Worm (Caenorhabditis elegans) whole organism, late embryonic: ENCODE results near the gene Y82E9BR.22.
"Not testable (repeated sequence)": the region's sequence is repeated elsewhere in the genome, so short reads cannot be mapped to it uniquely, and the experiment has no call there.

Experiments used
- ama-1 ChIP-seq: fragments of 150-350 bp; optimal IDR thresholded peaks from 2 replicates; lab custom pipeline; 2014
- ceh-24 ChIP-seq: sonication (generic microtip); optimal IDR thresholded peaks from 2 replicates; lab custom pipeline; 2016; ENCODE audit warnings: mild to moderate bottlenecking, missing genetic modification characterization, missing compliant biosample characterization
- rnt-1 ChIP-seq: sonication (generic microtip); optimal IDR thresholded peaks from 2 replicates; lab custom pipeline; 2016; ENCODE audit warnings: missing genetic modification characterization, missing compliant biosample characterization

Gene Y82E9BR.22

DNA sequence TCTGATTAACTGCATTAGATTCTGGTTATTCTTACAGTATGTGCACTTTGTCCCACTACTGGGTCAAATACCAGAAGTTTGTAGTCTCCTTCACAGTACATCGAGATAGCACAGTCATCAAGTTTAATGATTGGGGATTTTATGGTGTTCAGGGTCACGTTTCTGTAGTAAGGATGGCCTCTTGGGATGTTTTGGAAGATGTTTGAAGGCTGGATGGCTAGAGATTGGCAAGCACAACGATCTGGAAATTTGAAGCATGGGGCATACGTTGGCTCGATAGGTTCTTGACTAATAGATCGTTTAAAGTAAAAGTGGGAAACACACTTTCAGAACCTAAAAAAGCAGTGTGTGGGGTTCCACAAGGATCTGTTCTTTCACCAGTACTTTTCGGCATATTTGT is 51.1 kb downstream of the Y82E9BR.22 start, which contains the start of gene Y82E9BR.8:
TSS of gene Y82E9BR.8 (minus strand) at position 101 of the 400 bp plus-strand sequence.
- not testable (repeated sequence) for TF ChIP-seq rnt-1; ama-1 (lab: Kevin White, UChicago); ceh-24 (tag; lab: Kevin White, UChicago)
